Worm (Caenorhabditis elegans) whole organism, L1 larva: ENCODE data around the gene col-74.
A peak's percentile ranks its signal among the peaks of the same experiment; 100 is the strongest.

Source experiments
- C04F5.9 ChIP-seq: sonication (generic microtip); optimal IDR thresholded peaks from 2 replicates; lab custom pipeline; 2016; ENCODE audit warnings: missing genetic modification characterization, missing compliant biosample characterization
- C16A3.4 ChIP-seq: fragments of 150-350 bp; optimal IDR thresholded peaks from 2 replicates; lab custom pipeline; 2014; ENCODE audit warnings: missing biosample characterization, missing genetic modification characterization
- aly-2 ChIP-seq: fragments of 150-350 bp; optimal IDR thresholded peaks from 2 replicates; lab custom pipeline; 2014; ENCODE audit warnings: missing biosample characterization, missing genetic modification characterization
- blmp-1 ChIP-seq: fragments of 150-350 bp; optimal IDR thresholded peaks from 2 replicates; lab custom pipeline; 2014; ENCODE audit warnings: missing biosample characterization, missing genetic modification characterization
- ceh-8 ChIP-seq: fragments of 200-800 bp; sonication (Bioruptor generic); optimal IDR thresholded peaks from 2 replicates; lab custom pipeline; 2018; ENCODE audit warnings: mild to moderate bottlenecking, missing genetic modification characterization, moderate library complexity, missing compliant biosample characterization
- ceh-90 ChIP-seq: sonication (generic microtip); optimal IDR thresholded peaks from 2 replicates; lab custom pipeline; 2016; ENCODE audit warnings: missing genetic modification characterization, missing compliant biosample characterization
- dpl-1 ChIP-seq, 3 experiments: fragments of 150-350 bp in 2 of 3; sonication (generic microtip) in 1 of 3; optimal IDR thresholded peaks; 2 replicates each; lab custom pipeline; 2014 to 2017; ENCODE audit warnings: missing biosample characterization in 3 of 3, missing genetic modification characterization in 3 of 3, missing genetic modification reagents in 3 of 3
- dsc-1 ChIP-seq: sonication (generic microtip); optimal IDR thresholded peaks from 2 replicates; lab custom pipeline; 2016; ENCODE audit warnings: mild to moderate bottlenecking, missing genetic modification characterization, missing compliant biosample characterization
- efl-1 ChIP-seq, 4 experiments: fragments of 150-350 bp; optimal IDR thresholded peaks in 3 of 4; peaks in 1 of 4; 1 replicate in 1 of 4; 2 replicates in 3 of 4; lab custom pipeline; 2014; ENCODE audit warnings: missing biosample characterization in 2 of 4, missing genetic modification characterization in 2 of 4, missing genetic modification reagents in 2 of 4
- egl-13 ChIP-seq: sonication (generic microtip); optimal IDR thresholded peaks from 2 replicates; lab custom pipeline; 2016; ENCODE audit warnings: missing genotype, missing genetic modification reagents, missing genetic modification characterization, missing compliant biosample characterization
- elt-2 ChIP-seq: sonication (generic microtip); optimal IDR thresholded peaks from 2 replicates; lab custom pipeline; 2016; ENCODE audit warnings: missing genetic modification characterization, mild to moderate bottlenecking, inconsistent platforms, missing compliant biosample characterization, missing genetic modification reagents
- fkh-8 ChIP-seq: sonication (generic microtip); optimal IDR thresholded peaks from 2 replicates; lab custom pipeline; 2016; ENCODE audit warnings: mild to moderate bottlenecking, missing genetic modification characterization, missing compliant biosample characterization
- hlh-17 ChIP-seq: fragments of 200-800 bp; sonication (Bioruptor generic); optimal IDR thresholded peaks from 2 replicates; lab custom pipeline; 2018; ENCODE audit warnings: missing genetic modification characterization, mild to moderate bottlenecking, missing compliant biosample characterization, moderate library complexity, borderline replicate concordance
- hlh-4 ChIP-seq: sonication (generic microtip); optimal IDR thresholded peaks from 2 replicates; lab custom pipeline; 2016; ENCODE audit warnings: mild to moderate bottlenecking, missing genetic modification characterization, missing compliant biosample characterization
- hpl-2 ChIP-seq: fragments of 150-350 bp; optimal IDR thresholded peaks from 2 replicates; lab custom pipeline; 2014; ENCODE audit warnings: missing biosample characterization, missing genetic modification reagents, missing genetic modification characterization
- irx-1 ChIP-seq: sonication (generic microtip); optimal IDR thresholded peaks from 2 replicates; lab custom pipeline; 2016; ENCODE audit warnings: missing genetic modification characterization, missing compliant biosample characterization
- isw-1 ChIP-seq: fragments of 200-800 bp; sonication (Bioruptor generic); IDR thresholded peaks from 2 replicates; pipeline ENCODE4 v1.3.6; 2022; ENCODE audit warnings: missing genetic modification characterization, missing compliant biosample characterization
- lin-13 ChIP-seq: fragments of 150-350 bp; optimal IDR thresholded peaks from 2 replicates; lab custom pipeline; 2014; ENCODE audit warnings: missing biosample characterization, missing genetic modification reagents, missing genetic modification characterization
- lin-14 ChIP-seq: fragments of 200-800 bp; sonication (Bioruptor generic); optimal IDR thresholded peaks from 2 replicates; lab custom pipeline; 2018; ENCODE audit warnings: mild to moderate bottlenecking, missing genetic modification characterization, moderate library complexity, missing compliant biosample characterization
- lin-35 ChIP-seq, 2 experiments: fragments of 150-350 bp; optimal IDR thresholded peaks; 2 replicates each; lab custom pipeline; 2014; ENCODE audit warnings: missing biosample characterization in 2 of 2, missing genetic modification characterization in 2 of 2, missing genetic modification reagents in 2 of 2
- lir-3 ChIP-seq: sonication (generic microtip); optimal IDR thresholded peaks from 2 replicates; lab custom pipeline; 2016; ENCODE audit warnings: mild to moderate bottlenecking, missing genetic modification characterization, moderate library complexity, missing compliant biosample characterization; ENCODE audit not compliant: poor library complexity
- lsy-2 ChIP-seq, 2 experiments: fragments of 150-350 bp; optimal IDR thresholded peaks; 2 replicates each; lab custom pipeline; 2014; ENCODE audit warnings: missing biosample characterization in 2 of 2, missing genetic modification characterization in 2 of 2
- mab-9 ChIP-seq: fragments of 200-800 bp; sonication (Bioruptor generic); IDR thresholded peaks from 2 replicates; pipeline ENCODE4 v1.3.6; 2022; ENCODE audit warnings: missing genetic modification reagents, missing genetic modification characterization, missing compliant biosample characterization
- mdl-1 ChIP-seq, 2 experiments: fragments of 150-350 bp; optimal IDR thresholded peaks; 2 replicates each; lab custom pipeline; 2014 to 2017; ENCODE audit warnings: missing biosample characterization in 2 of 2, missing genetic modification characterization in 2 of 2, inconsistent platforms in 1 of 2
- nhr-11 ChIP-seq: fragments of 150-350 bp; optimal IDR thresholded peaks from 2 replicates; lab custom pipeline; 2014; ENCODE audit warnings: missing biosample characterization, missing genetic modification characterization
- nhr-19 ChIP-seq: fragments of 200-800 bp; sonication (Bioruptor generic); conservative IDR thresholded peaks from 2 replicates; pipeline ENCODE4 v1.3.6; 2022; ENCODE audit warnings: missing genetic modification characterization, missing compliant biosample characterization
- nhr-71 ChIP-seq: sonication (generic microtip); optimal IDR thresholded peaks from 2 replicates; lab custom pipeline; 2016; ENCODE audit warnings: mild to moderate bottlenecking, missing genetic modification characterization, moderate library complexity, missing compliant biosample characterization
- nhr-77 ChIP-seq: fragments of 150-350 bp; optimal IDR thresholded peaks from 2 replicates; lab custom pipeline; 2014; ENCODE audit warnings: missing biosample characterization, missing genetic modification characterization
- nhr-85 ChIP-seq: sonication (generic microtip); peaks from one replicate; lab custom pipeline; 2016; ENCODE audit warnings: missing genetic modification characterization, inconsistent platforms, missing compliant biosample characterization
- nhr-90 ChIP-seq: sonication (generic microtip); optimal IDR thresholded peaks from 2 replicates; lab custom pipeline; 2016; ENCODE audit warnings: mild to moderate bottlenecking, missing genetic modification characterization, missing compliant biosample characterization; ENCODE audit not compliant: poor library complexity
- rnt-1 ChIP-seq: sonication (generic microtip); optimal IDR thresholded peaks from 2 replicates; lab custom pipeline; 2016; ENCODE audit warnings: mild to moderate bottlenecking, missing genetic modification characterization, moderate library complexity, missing compliant biosample characterization
- skn-1 ChIP-seq: fragments of 150-350 bp; optimal IDR thresholded peaks from 2 replicates; lab custom pipeline; 2014; ENCODE audit warnings: missing biosample characterization, missing genetic modification characterization
- snpc-4 ChIP-seq: fragments of 150-350 bp; optimal IDR thresholded peaks from 2 replicates; lab custom pipeline; 2014; ENCODE audit warnings: missing biosample characterization, missing genetic modification characterization
- snu-23 ChIP-seq: sonication (generic microtip); optimal IDR thresholded peaks from 2 replicates; lab custom pipeline; 2016; ENCODE audit warnings: missing genetic modification characterization, missing compliant biosample characterization
- sox-4 ChIP-seq: sonication (generic microtip); optimal IDR thresholded peaks from 2 replicates; lab custom pipeline; 2016; ENCODE audit warnings: missing genetic modification characterization, missing compliant biosample characterization
- sptf-1 ChIP-seq: fragments of 150-350 bp; optimal IDR thresholded peaks from 2 replicates; lab custom pipeline; 2014; ENCODE audit warnings: missing biosample characterization, missing genetic modification characterization
- swsn-7 ChIP-seq: sonication (generic microtip); optimal IDR thresholded peaks from 2 replicates; lab custom pipeline; 2016; ENCODE audit warnings: missing genetic modification characterization, missing compliant biosample characterization
- tbx-2 ChIP-seq: sonication (generic microtip); optimal IDR thresholded peaks from 2 replicates; lab custom pipeline; 2016; ENCODE audit warnings: missing genetic modification characterization, missing compliant biosample characterization
- tlp-1 ChIP-seq: fragments of 150-350 bp; optimal IDR thresholded peaks from 2 replicates; lab custom pipeline; 2014; ENCODE audit warnings: missing biosample characterization, missing genetic modification characterization
- unc-30 ChIP-seq: sonication (generic microtip); optimal IDR thresholded peaks from 2 replicates; lab custom pipeline; 2017; ENCODE audit warnings: missing biosample characterization, missing genetic modification characterization
- unc-98 ChIP-seq: fragments of 200-800 bp; sonication (Bioruptor generic); IDR thresholded peaks from 2 replicates; pipeline ENCODE4 v1.3.6; 2022; ENCODE audit warnings: missing genetic modification characterization, missing compliant biosample characterization
- xbp-1 ChIP-seq: sonication (generic microtip); optimal IDR thresholded peaks from 2 replicates; lab custom pipeline; 2016; ENCODE audit warnings: missing genetic modification characterization, missing compliant biosample characterization
- zag-1 ChIP-seq: fragments of 150-350 bp; optimal IDR thresholded peaks from 2 replicates; lab custom pipeline; 2014; ENCODE audit warnings: missing biosample characterization, missing genetic modification characterization
- zip-4 ChIP-seq: fragments of 200-800 bp; sonication (Bioruptor generic); optimal IDR thresholded peaks from 2 replicates; lab custom pipeline; 2018; ENCODE audit warnings: mild to moderate bottlenecking, missing genetic modification characterization, moderate library complexity, missing compliant biosample characterization
- ztf-11 ChIP-seq, 2 experiments: sonication (generic microtip); optimal IDR thresholded peaks; 2 replicates each; lab custom pipeline; 2016 to 2017; ENCODE audit warnings: missing genetic modification characterization in 2 of 2, missing biosample characterization in 1 of 2, missing compliant biosample characterization in 1 of 2

col-74 gene

DNA sequence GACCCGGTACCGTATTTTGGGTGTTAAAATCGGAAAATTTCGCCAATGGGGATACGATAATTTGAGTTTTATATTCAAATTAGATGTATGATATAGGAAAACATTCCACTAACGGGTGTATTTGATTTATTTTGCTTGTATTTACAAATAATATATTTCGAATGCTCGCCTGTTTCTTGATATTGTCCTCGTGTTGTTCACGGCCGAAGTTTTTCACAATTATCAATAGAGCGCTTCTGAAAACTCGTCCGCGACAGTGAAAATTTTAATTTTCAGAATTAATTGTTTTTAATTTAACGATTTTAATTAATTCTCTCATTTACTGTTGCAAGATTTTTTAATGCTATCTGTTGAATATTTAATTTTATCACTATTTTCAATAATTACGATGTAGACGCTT is 10.5 kb upstream of the col-74 start:
- TF ChIP-seq isw-1 (no peak), lir-3 (tag; lab: Kevin White, UChicago) (peak; percentile 77), aly-2 (tag; lab: Kevin White, UChicago) (no peak), zip-4 (GFP tag; lab: Kevin White, UChicago) (no peak), efl-1 (optimal IDR thresholded peaks at IDR 0.05; lab: Kevin White, UChicago) (peak; percentile 76 to 77), efl-1 (GFP tag; optimal IDR thresholded peaks at IDR 0.05 in 1 of 2; lab: Kevin White, UChicago) (peak; percentile 69 to 96), rnt-1 (peak; percentile 82), fkh-8 (tag; lab: Kevin White, UChicago) (no peak), sox-4 (tag; lab: Kevin White, UChicago) (peak; percentile 35), mab-9 (GFP tag; lab: Robert Waterston, UW) (no peak), egl-13 (tag; lab: Kevin White, UChicago) (peak; percentile 38), tlp-1 (tag; lab: Kevin White, UChicago) (no peak), nhr-71 (tag; lab: Kevin White, UChicago) (peak; percentile 67), sptf-1 (no peak), zag-1 (tag; lab: Kevin White, UChicago) (no peak), irx-1 (peak; percentile 42), nhr-77 (tag; lab: Kevin White, UChicago) (no peak), tbx-2 (tag; lab: Kevin White, UChicago) (peak; percentile 59), dpl-1 (GFP tag; optimal IDR thresholded peaks at IDR 0.05; lab: Kevin White, UChicago) (peak; percentile 32 to 73 (median 71)), skn-1 (no peak), hlh-4 (tag; lab: Kevin White, UChicago) (no peak), xbp-1 (tag; lab: Kevin White, UChicago) (peak; percentile 41), snpc-4 (tag; lab: Kevin White, UChicago) (no peak), ztf-11 (tag; optimal IDR thresholded peaks at IDR 0.05; lab: Kevin White, UChicago) (peak in 1 of 2 experiments; percentile 60), lin-35 (GFP tag; optimal IDR thresholded peaks at IDR 0.05; lab: Kevin White, UChicago) (peak; percentile 9 to 69), nhr-11 (tag; lab: Kevin White, UChicago) (no peak), swsn-7 (tag; lab: Kevin White, UChicago) (peak; percentile 32), nhr-90 (peak; percentile 57), elt-2 (tag; lab: Kevin White, UChicago) (peak; percentile 28), ceh-8 (GFP tag; lab: Kevin White, UChicago) (no peak), blmp-1 (tag; lab: Kevin White, UChicago) (no peak), dsc-1 (tag; lab: Kevin White, UChicago) (peak; percentile 47), nhr-85 (tag; lab: Kevin White, UChicago) (peak; percentile 79), ceh-90 (tag; lab: Kevin White, UChicago) (peak; percentile 74), lin-13 (GFP tag; lab: Kevin White, UChicago) (peak; percentile 12), nhr-19 (GFP tag; lab: Robert Waterston, UW) (peak; percentile 16; the same call in 1 of the 2 replicates), mdl-1 (tag; optimal IDR thresholded peaks at IDR 0.05; lab: Kevin White, UChicago) (no peak), unc-30 (tag; lab: Kevin White, UChicago) (no peak), hpl-2 (GFP tag; lab: Kevin White, UChicago) (no peak), unc-98 (GFP tag; lab: Robert Waterston, UW) (no peak), C16A3.4 (tag; lab: Kevin White, UChicago) (peak; percentile 15), lin-14 (GFP tag; lab: Kevin White, UChicago) (peak; percentile 65), C04F5.9 (tag; lab: Kevin White, UChicago) (peak; percentile 27), hlh-17 (GFP tag; lab: Kevin White, UChicago) (no peak), snu-23 (no peak), lsy-2 (tag; optimal IDR thresholded peaks at IDR 0.05; lab: Kevin White, UChicago) (peak in 1 of 2 experiments; percentile 40)
